Worm (Caenorhabditis elegans) whole organism, late embryonic: ENCODE measurements around the gene T25B9.5.

Experiments
- eyg-1 ChIP-seq: sonication (generic microtip); optimal IDR thresholded peaks from 2 replicates; lab custom pipeline; 2016; ENCODE audit warnings: missing genotype, missing genetic modification characterization, missing compliant biosample characterization
- fkh-10 ChIP-seq: fragments of 150-350 bp; optimal IDR thresholded peaks from 2 replicates; lab custom pipeline; 2014; ENCODE audit warnings: missing biosample characterization, missing genetic modification reagents, missing genetic modification characterization
- nhr-11 ChIP-seq: fragments of 150-350 bp; optimal IDR thresholded peaks from 2 replicates; lab custom pipeline; 2014; ENCODE audit warnings: missing biosample characterization, missing genetic modification characterization
- sox-4 ChIP-seq: sonication (generic microtip); optimal IDR thresholded peaks from 2 replicates; lab custom pipeline; 2017; ENCODE audit warnings: mild to moderate bottlenecking, missing genetic modification characterization, inconsistent platforms, missing compliant biosample characterization

ce11 chrIV:10771296-10771695 lies 16.7 kb upstream of the T25B9.5 start:
- TF ChIP-seq fkh-10 (GFP tag; lab: Kevin White, UChicago) (no peak), eyg-1 (tag; lab: Kevin White, UChicago) (no peak), nhr-11 (tag; lab: Kevin White, UChicago) (no peak), sox-4 (tag; lab: Kevin White, UChicago) (no peak)
